Fruit fly (Drosophila melanogaster) ovary, adult (tissue): ENCODE results near the gene CG6996.

Experiments
- CG17801 ChIP-seq: fragments of 200-800 bp; optimal IDR thresholded peaks from 2 replicates; lab custom pipeline; 2019; ENCODE audit warnings: missing biosample characterization, mild to moderate bottlenecking, missing genetic modification characterization, moderate library complexity; ENCODE audit not compliant: partially characterized antibody

CG6996 gene

dm6 chr3L:20206950-20207584 is at the start of gene CG6996:
CG6996 (plus strand) TSS chr3L:20207534.
- no peak for TF ChIP-seq CG17801

DNA sequence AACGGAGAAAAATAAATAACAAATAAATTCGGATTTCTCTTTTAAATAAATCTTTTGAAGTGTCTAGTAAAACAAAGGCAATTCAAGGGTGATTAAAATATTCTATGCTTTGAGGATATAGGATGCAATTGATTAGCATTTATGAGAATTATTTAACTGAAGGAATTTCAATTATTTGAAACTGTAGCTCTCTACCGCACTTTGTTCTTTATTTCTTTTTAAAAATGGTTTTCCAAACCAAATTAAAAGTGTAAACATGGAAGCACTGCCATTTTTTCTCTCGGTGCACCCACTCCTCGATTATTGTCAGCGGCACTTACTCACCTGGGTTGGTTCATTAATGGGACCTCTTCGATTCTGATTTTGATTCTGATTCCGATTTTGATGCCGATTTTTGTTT is 39.2 kb upstream of the CG6996 start:
- TF ChIP-seq CG17801 = no peak

dm6 chr3L:20177697-20178096 is 29.6 kb upstream of the CG6996 start:
- TF ChIP-seq CG17801 = no peak

DNA sequence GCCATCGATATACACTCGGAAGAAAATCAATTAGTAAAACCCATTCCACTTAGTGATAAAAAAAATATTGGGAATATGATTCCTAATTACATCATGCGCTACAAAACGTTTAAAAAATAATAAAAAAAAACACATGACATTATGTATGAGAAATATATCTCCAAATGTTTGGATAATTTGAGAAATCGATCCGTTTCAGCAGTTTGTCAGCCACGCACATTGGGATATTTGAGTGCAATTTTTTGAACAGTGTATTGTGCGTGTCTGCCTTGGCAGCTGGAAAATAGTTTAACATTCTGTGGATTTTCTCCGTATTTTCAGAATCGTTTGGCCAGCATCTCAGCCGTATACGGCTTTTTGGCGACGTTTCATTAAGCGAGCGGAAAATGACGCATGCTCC is 29.2 kb upstream of the CG6996 start:
- no peak for TF ChIP-seq CG17801

dm6 chr3L:20182799-20183198 is 24.5 kb upstream of the CG6996 start:
- TF ChIP-seq CG17801 = no peak

- no peak for TF ChIP-seq CG17801
Measured at dm6 chr3L:20183345-20184088, 23.8 kb upstream of the CG6996 start.

DNA sequence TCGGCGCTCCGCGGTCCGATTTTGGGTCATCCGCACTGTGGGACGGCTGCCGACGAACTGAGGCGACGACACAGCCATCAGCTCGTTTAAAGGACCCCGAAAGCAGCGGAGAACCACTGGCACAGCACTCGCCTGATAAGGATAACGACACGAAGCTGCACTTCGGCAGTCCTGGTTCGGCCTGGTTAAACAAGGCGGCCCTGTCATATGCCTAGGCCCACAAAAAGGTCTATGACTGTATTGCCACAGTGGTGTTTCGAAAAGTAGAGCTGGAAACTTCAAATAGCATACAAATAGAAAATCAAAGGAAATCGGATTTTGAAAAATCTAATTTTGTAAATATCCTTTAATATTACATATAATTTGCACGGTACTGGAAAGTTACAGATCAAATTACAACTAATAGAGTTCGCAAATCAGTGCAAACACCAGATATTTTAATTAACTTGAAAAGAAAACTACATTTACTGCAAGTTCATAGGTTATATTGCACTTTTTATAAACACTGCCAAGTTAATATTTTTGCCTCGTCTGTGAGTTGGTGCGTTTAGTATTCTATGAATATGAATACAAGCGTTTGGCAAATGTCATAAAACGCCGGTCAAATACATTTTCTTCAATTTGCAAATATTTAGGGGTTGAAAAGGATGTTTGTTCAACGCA is 22.0 kb upstream of the CG6996 start:
- no peak for TF ChIP-seq CG17801

DNA sequence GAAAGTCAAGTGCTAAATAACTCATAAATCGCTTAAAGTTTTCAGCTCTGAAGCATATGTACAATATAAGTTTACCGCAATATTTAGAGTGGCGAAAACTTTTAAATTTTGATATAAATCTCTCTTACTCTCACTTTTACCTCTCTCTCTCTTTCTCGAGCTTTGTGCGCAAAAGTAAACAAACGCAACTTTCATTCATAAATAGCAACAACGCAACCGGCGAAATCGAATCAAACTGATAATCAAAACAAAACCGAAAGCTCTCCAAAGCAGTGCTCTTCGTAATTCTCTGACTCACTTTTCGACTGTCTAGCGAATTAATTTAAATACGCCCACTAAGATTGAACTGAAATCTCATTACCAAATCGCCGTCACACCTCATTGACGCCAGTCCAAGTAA is 21.4 kb upstream of the CG6996 start:
- TF ChIP-seq CG17801 = no peak

DNA sequence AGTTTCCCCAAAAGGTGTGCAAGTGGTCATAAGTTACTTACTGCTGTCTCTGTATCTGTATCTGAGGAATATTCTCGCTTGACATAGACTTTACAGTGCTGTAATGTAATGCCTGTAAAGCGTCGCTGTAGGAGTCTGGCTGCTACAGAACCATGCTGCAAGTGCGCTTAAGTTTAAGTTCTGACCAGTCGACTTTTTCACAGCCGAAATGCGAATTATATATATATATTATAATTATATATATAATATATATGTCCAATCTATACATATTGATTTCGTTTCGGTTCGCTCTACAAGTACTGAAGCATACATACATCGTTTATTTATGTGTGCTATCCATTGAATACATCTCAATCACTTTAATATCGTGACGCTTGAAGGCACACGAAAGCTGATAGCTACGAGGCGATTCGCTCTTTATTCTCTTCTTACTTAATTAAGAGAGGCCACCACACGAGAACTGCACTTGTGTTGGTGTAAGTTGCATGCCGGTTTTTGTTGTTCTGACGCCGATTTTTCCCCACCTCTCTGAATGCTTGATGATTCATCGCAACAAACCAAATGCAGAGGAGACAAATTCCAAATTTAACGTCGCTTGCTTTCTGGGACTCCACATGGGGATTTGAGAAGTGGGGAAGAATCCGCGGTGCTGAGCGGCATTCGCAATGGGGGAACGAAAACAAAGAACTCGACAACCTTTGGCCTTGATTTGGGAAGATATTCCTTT is 20.9 kb upstream of the CG6996 start:
- no peak for TF ChIP-seq CG17801

dm6 chr3L:20187885-20188570 is 19.3 kb upstream of the CG6996 start, which contains the start of gene Ssk:
Ssk (plus strand) TSS chr3L:20188522.
- peak; percentile 22 for TF ChIP-seq CG17801

DNA sequence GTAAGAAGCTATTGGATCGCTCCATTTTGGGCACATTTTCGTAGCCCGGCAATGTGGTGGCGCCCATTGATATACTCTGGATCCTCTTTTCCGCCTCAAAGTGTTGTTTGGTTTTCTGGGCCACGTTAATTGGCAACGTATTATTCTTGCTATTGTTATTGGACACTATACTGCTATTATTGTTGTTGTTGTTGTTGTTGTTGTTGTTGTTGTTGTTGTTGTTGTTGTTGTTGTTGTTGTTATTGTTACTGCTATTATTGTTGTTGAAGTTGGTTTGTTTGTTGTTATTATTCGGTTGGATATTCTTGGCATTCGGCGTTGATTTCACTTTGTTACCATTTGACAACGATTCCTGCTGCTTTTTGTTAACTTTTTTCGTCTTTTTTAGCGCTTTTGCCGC is 15.5 kb upstream of the CG6996 start:
- TF ChIP-seq CG17801 = no peak

dm6 chr3L:20192872-20193747 is 14.2 kb upstream of the CG6996 start:
- TF ChIP-seq CG17801 = no peak

dm6 chr3L:20193748-20194058 is 13.6 kb upstream of the CG6996 start:
- no peak for TF ChIP-seq CG17801

DNA sequence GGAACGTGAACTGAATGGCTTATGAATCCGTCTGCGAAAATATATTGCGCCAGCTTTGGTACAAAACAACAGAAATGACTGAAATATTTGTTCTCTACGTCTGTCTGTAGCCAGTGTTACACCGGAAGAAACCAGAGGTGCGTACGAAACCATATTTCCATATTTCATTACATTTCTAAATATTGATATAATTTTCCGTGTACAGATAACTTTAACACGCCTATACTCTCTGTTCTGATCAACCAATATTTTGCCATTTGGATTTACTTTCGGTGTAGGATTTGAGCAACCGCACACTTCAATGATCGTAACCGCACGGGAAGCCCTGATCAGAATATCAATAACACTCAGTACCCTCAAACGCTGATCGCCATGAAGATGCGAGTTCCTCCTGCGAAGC is 12.6 kb upstream of the CG6996 start:
- no peak for TF ChIP-seq CG17801

dm6 chr3L:20195875-20196274 is 11.5 kb upstream of the CG6996 start:
- TF ChIP-seq CG17801 = no peak

DNA sequence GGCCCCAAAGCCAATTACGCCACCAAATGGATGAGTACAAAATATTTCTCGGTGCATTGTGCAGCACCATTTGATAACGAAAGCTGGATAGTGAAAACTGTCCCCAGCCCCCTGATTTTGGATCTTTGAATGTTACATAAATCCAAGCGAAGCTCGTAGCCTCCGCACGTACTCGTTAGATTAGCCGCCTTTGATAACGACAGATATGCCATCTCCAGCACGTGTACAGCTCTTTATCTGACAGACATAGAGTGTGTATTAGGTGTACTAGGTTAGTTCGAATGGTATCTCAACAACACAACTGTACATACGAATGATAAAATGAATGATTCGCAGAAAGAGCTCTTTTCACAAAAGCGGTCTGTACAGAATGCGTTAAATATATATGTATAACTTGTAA is 11.0 kb upstream of the CG6996 start:
- TF ChIP-seq CG17801 = no peak
